Worm (Caenorhabditis elegans) whole organism, young adult: ENCODE data around the gene F56H9.9.

Experiments used
- B0019.2 ChIP-seq: fragments of 200-800 bp; sonication (Bioruptor generic); conservative IDR thresholded peaks from 2 replicates; pipeline ENCODE4 v1.3.6; 2022; ENCODE audit warnings: missing genetic modification reagents, missing genetic modification characterization, missing compliant biosample characterization
- B0035.1 ChIP-seq: sonication (generic microtip); optimal IDR thresholded peaks from 2 replicates; lab custom pipeline; 2016; ENCODE audit warnings: missing genetic modification characterization, mild to moderate bottlenecking, missing compliant biosample characterization, missing genotype, missing genetic modification reagents
- B0336.3 ChIP-seq: fragments of 200-800 bp; sonication (Bioruptor generic); IDR thresholded peaks from 2 replicates; pipeline ENCODE4 v1.3.6; 2022; ENCODE audit warnings: missing genetic modification characterization, missing compliant biosample characterization
- C17E4.6 ChIP-seq: fragments of 200-800 bp; sonication (Bioruptor generic); IDR thresholded peaks from 2 replicates; pipeline ENCODE4 v1.3.6; 2022; ENCODE audit warnings: missing genetic modification reagents, missing genetic modification characterization, missing compliant biosample characterization
- F22D6.2 ChIP-seq: sonication (generic microtip); optimal IDR thresholded peaks from 2 replicates; lab custom pipeline; 2016; ENCODE audit warnings: mild to moderate bottlenecking, missing genetic modification characterization, missing compliant biosample characterization
- F39B2.1 ChIP-seq: fragments of 200-800 bp; sonication (Bioruptor generic); IDR thresholded peaks from 2 replicates; pipeline ENCODE4 v1.3.6; 2022; ENCODE audit warnings: missing genetic modification reagents, missing genetic modification characterization, missing compliant biosample characterization
- K11D2.4 ChIP-seq: fragments of 200-800 bp; sonication (Bioruptor generic); IDR thresholded peaks from 2 replicates; pipeline ENCODE4 v1.3.6; 2022; ENCODE audit warnings: missing genetic modification reagents, missing genetic modification characterization, missing compliant biosample characterization
- K12H6.12 ChIP-seq: fragments of 200-800 bp; sonication (Bioruptor generic); optimal IDR thresholded peaks from 2 replicates; lab custom pipeline; 2018; ENCODE audit warnings: mild to moderate bottlenecking, missing genetic modification characterization, missing compliant biosample characterization
- Y67H2A.10 ChIP-seq: fragments of 200-800 bp; sonication (Bioruptor generic); conservative IDR thresholded peaks from 2 replicates; pipeline ENCODE4 v1.3.6; 2022; ENCODE audit warnings: missing genetic modification reagents, missing genetic modification characterization, missing compliant biosample characterization
- ZK185.1 ChIP-seq: sonication (generic microtip); optimal IDR thresholded peaks from 2 replicates; lab custom pipeline; 2016; ENCODE audit warnings: mild to moderate bottlenecking, missing genetic modification characterization, missing compliant biosample characterization; ENCODE audit not compliant: poor library complexity, severe bottlenecking
- aptf-3 ChIP-seq: fragments of 200-800 bp; sonication (Bioruptor generic); IDR thresholded peaks from 2 replicates; pipeline ENCODE4 v1.3.6; 2022; ENCODE audit warnings: missing genetic modification characterization, missing compliant biosample characterization
- atf-7 ChIP-seq: sonication (generic microtip); optimal IDR thresholded peaks from 2 replicates; lab custom pipeline; 2017; ENCODE audit warnings: mild to moderate bottlenecking, missing genetic modification characterization, missing compliant biosample characterization
- athp-1 ChIP-seq: sonication (generic microtip); optimal IDR thresholded peaks from 2 replicates; lab custom pipeline; 2017; ENCODE audit warnings: mild to moderate bottlenecking, missing genetic modification characterization, missing compliant biosample characterization
- attf-6 ChIP-seq: fragments of 200-800 bp; sonication (Bioruptor generic); IDR thresholded peaks from 2 replicates; pipeline ENCODE4 v1.3.6; 2022; ENCODE audit warnings: missing genetic modification reagents, missing genetic modification characterization, missing compliant biosample characterization
- cebp-1 ChIP-seq, 2 experiments: fragments of 200-800 bp in 1 of 2; sonication (Bioruptor generic) in 1 of 2; sonication (generic microtip) in 1 of 2; IDR thresholded peaks in 1 of 2; optimal IDR thresholded peaks in 1 of 2; 2 replicates each; pipeline versions ENCODE4 v1.3.6 to Lab custom; 2017 to 2022; ENCODE audit warnings: missing compliant biosample characterization in 2 of 2, missing genetic modification characterization in 2 of 2, mild to moderate bottlenecking in 1 of 2, missing genetic modification reagents in 1 of 2, moderate library complexity in 1 of 2
- cebp-2 ChIP-seq: fragments of 200-800 bp; sonication (Bioruptor generic); IDR thresholded peaks from 2 replicates; pipeline ENCODE4 v1.3.6; 2022; ENCODE audit warnings: missing genetic modification characterization, missing compliant biosample characterization
- ceh-100 ChIP-seq: fragments of 200-800 bp; sonication (Bioruptor generic); IDR thresholded peaks from 2 replicates; pipeline ENCODE4 v1.3.6; 2022; ENCODE audit warnings: missing genetic modification reagents, missing genetic modification characterization, missing compliant biosample characterization
- ceh-58 ChIP-seq: fragments of 200-800 bp; sonication (Bioruptor generic); IDR thresholded peaks from 2 replicates; pipeline ENCODE4 v1.3.6; 2022; ENCODE audit warnings: missing genetic modification characterization, missing compliant biosample characterization
- egl-44 ChIP-seq: fragments of 200-800 bp; sonication (Bioruptor generic); IDR thresholded peaks from 2 replicates; pipeline ENCODE4 v1.3.6; 2022; ENCODE audit warnings: missing genetic modification reagents, missing genetic modification characterization, missing compliant biosample characterization
- ets-4 ChIP-seq: fragments of 200-800 bp; sonication (Bioruptor generic); optimal IDR thresholded peaks from 2 replicates; lab custom pipeline; 2018; ENCODE audit warnings: mild to moderate bottlenecking, missing genetic modification characterization, missing compliant biosample characterization
- fkh-3 ChIP-seq: sonication (generic microtip); optimal IDR thresholded peaks from 2 replicates; lab custom pipeline; 2016; ENCODE audit warnings: mild to moderate bottlenecking, missing genetic modification characterization, missing compliant biosample characterization
- hsf-1 ChIP-seq: fragments of 200-800 bp; sonication (Bioruptor generic); IDR thresholded peaks from 2 replicates; pipeline ENCODE4 v1.3.6; 2022; ENCODE audit warnings: missing genetic modification reagents, missing genetic modification characterization, missing compliant biosample characterization
- let-607 ChIP-seq, 2 experiments: fragments of 200-800 bp in 1 of 2; sonication (Bioruptor generic) in 1 of 2; sonication (generic microtip) in 1 of 2; optimal IDR thresholded peaks; 2 replicates each; lab custom pipeline; 2016 to 2018; ENCODE audit warnings: mild to moderate bottlenecking in 2 of 2, missing compliant biosample characterization in 2 of 2, missing genetic modification characterization in 2 of 2, moderate library complexity in 2 of 2, missing genotype in 1 of 2
- lin-35 ChIP-seq, 3 experiments: fragments of 150-350 bp in 2 of 3; sonication (generic microtip) in 1 of 3; optimal IDR thresholded peaks; 2 replicates each; lab custom pipeline; 2014 to 2018; ENCODE audit warnings: missing biosample characterization in 3 of 3, missing genetic modification characterization in 3 of 3, missing genetic modification reagents in 3 of 3
- lsy-27 ChIP-seq: sonication (generic microtip); optimal IDR thresholded peaks from 2 replicates; lab custom pipeline; 2017; ENCODE audit warnings: missing genetic modification characterization, mild to moderate bottlenecking, missing compliant biosample characterization, antibody characterized with exemption, missing genotype, borderline replicate concordance; ENCODE audit not compliant: insufficient read depth
- mcd-1 ChIP-seq: fragments of 200-800 bp; sonication (Bioruptor generic); IDR thresholded peaks from 2 replicates; pipeline ENCODE4 v1.3.6; 2022; ENCODE audit warnings: missing genetic modification reagents, missing genetic modification characterization, missing compliant biosample characterization
- mel-28 ChIP-seq: sonication (generic microtip); optimal IDR thresholded peaks from 2 replicates; lab custom pipeline; 2016; ENCODE audit warnings: borderline replicate concordance, mild to moderate bottlenecking, missing genetic modification characterization, missing compliant biosample characterization
- mes-4 ChIP-seq: sonication (generic microtip); optimal IDR thresholded peaks from 2 replicates; lab custom pipeline; 2016; ENCODE audit warnings: missing genotype, missing genetic modification characterization, missing compliant biosample characterization
- nfya-2 ChIP-seq: fragments of 200-800 bp; sonication (Bioruptor generic); IDR thresholded peaks from 2 replicates; pipeline ENCODE4 v1.3.6; 2022; ENCODE audit warnings: missing genetic modification reagents, missing genetic modification characterization, missing compliant biosample characterization
- nhr-120 ChIP-seq: fragments of 200-800 bp; sonication (Bioruptor generic); IDR thresholded peaks from 2 replicates; pipeline ENCODE4 v1.3.6; 2022; ENCODE audit warnings: missing genetic modification characterization, missing compliant biosample characterization
- nhr-27 ChIP-seq: fragments of 200-800 bp; sonication (Bioruptor generic); optimal IDR thresholded peaks from 2 replicates; lab custom pipeline; 2018; ENCODE audit warnings: mild to moderate bottlenecking, missing genetic modification characterization, moderate library complexity, missing compliant biosample characterization
- nhr-80 ChIP-seq: sonication (generic microtip); optimal IDR thresholded peaks from 2 replicates; lab custom pipeline; 2016; ENCODE audit warnings: missing genetic modification characterization, missing compliant biosample characterization
- pha-4 ChIP-seq: fragments of 150-350 bp; sonication (generic microtip); optimal IDR thresholded peaks from 2 replicates; lab custom pipeline; 2014; ENCODE audit warnings: missing biosample characterization, missing genetic modification reagents, missing genetic modification characterization
- rcor-1 ChIP-seq: fragments of 200-800 bp; sonication (Bioruptor generic); IDR thresholded peaks from 2 replicates; pipeline ENCODE4 v1.3.6; 2022; ENCODE audit warnings: missing genetic modification reagents, missing genetic modification characterization, missing compliant biosample characterization
- repo-1 ChIP-seq: sonication (generic microtip); optimal IDR thresholded peaks from 2 replicates; lab custom pipeline; 2017; ENCODE audit warnings: mild to moderate bottlenecking, missing genetic modification characterization, missing compliant biosample characterization
- sea-2 ChIP-seq: fragments of 200-800 bp; sonication (Bioruptor generic); IDR thresholded peaks from 2 replicates; pipeline ENCODE4 v1.3.6; 2022; ENCODE audit warnings: missing genetic modification characterization, missing compliant biosample characterization
- snpc-1.1 ChIP-seq: sonication (generic microtip); optimal IDR thresholded peaks from 2 replicates; lab custom pipeline; 2017; ENCODE audit warnings: missing genetic modification characterization, mild to moderate bottlenecking, missing compliant biosample characterization, antibody characterized with exemption, moderate library complexity, missing genotype, missing genetic modification reagents; ENCODE audit not compliant: insufficient read depth
- snpc-1.3 ChIP-seq: sonication (generic microtip); optimal IDR thresholded peaks from 2 replicates; lab custom pipeline; 2017; ENCODE audit warnings: missing genetic modification characterization, mild to moderate bottlenecking, missing compliant biosample characterization, antibody characterized with exemption, moderate library complexity, missing genotype, missing genetic modification reagents; ENCODE audit not compliant: insufficient read depth
- snpc-4 ChIP-seq, 5 experiments: fragments of 150-350 bp in 1 of 5; sonication (generic microtip) in 4 of 5; optimal IDR thresholded peaks; 2 replicates each; lab custom pipeline; 2014 to 2018; ENCODE audit warnings: missing genetic modification characterization in 5 of 5, missing biosample characterization in 3 of 5, antibody characterized with exemption in 2 of 5, mild to moderate bottlenecking in 2 of 5, missing compliant biosample characterization in 2 of 5, missing genotype in 2 of 5, moderate library complexity in 2 of 5, missing genetic modification reagents in 1 of 5
- tbx-9 ChIP-seq: sonication (generic microtip); optimal IDR thresholded peaks from 2 replicates; lab custom pipeline; 2016; ENCODE audit warnings: borderline replicate concordance, missing genetic modification characterization, inconsistent platforms, missing compliant biosample characterization
- ztf-22 ChIP-seq: fragments of 200-800 bp; sonication (Bioruptor generic); optimal IDR thresholded peaks from 2 replicates; lab custom pipeline; 2018; ENCODE audit warnings: mild to moderate bottlenecking, missing genetic modification characterization, moderate library complexity, missing compliant biosample characterization
- ztf-26 ChIP-seq: sonication (generic microtip); optimal IDR thresholded peaks from 2 replicates; lab custom pipeline; 2017; ENCODE audit warnings: missing genetic modification characterization, missing compliant biosample characterization

F56H9.9 gene

DNA sequence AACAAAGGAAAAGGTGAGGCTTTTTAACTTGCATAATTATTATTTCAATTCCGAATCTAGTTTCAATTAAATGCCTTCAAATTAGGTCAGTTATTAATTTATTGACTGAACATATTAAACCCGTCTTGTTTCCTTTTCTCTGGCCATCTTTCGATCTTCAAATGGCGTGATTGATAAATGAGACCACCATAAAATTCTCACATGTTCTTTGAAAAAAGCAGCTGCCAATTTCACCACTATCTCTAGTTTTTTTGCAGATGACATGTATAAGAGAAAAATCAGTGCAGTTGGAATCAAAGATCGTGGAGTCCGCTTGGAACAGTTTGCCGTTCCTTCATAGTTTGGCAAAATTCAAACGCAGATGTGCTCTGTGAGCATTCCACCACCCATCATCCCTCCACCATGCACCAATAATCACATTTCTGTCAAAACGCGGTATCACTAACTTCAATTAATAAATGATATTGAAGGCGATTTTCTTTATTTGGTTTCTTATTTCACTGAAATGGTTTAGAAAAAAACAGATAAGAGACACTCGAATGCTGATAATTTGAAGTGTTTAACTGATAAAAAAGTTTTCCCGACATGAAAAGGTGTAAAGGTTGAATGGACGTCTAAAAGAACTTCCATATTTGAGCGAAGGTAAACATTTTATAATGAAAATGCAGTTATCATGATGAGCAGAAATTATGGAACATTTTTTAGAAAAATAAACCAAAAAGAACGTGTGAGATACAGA is 13.7 kb upstream of the F56H9.9 start:
- TF ChIP-seq ZK185.1, result peak; percentile 16
- peak; percentile 0 for TF ChIP-seq atf-7
- TF ChIP-seq ztf-22, result peak; percentile 31
- TF ChIP-seq nhr-80 (tag; lab: Kevin White, UChicago), result peak; percentile 70
- TF ChIP-seq ceh-58, result no peak
- peak; percentile 14; the same call in 1 of the 2 replicates for TF ChIP-seq rcor-1 (GFP tag; lab: Robert Waterston, UW)
- TF ChIP-seq, all 124 proteins: peak for 5

DNA sequence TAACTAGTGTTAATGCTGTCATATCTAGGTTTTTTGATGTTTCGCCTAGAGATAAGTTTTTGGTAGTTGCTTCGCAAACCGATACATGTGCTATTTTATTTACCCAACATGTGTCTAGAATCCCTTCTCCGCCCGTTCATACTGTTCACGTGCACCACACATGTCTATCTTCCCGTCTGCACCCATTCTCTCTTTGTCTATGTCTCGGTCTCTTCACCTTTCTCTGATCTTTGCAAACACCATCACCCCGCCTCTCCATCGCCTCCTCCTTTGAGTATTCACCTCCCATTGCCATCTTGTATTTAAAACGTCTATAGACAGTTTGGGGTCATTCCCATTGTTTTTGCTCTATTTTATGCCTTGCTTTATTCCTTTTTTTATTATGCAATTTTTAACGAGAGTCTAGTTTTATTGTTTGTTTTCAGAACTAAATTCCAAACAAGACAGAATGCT is 13.0 kb upstream of the F56H9.9 start, which contains the start of gene F56H9.2:
TSS of gene F56H9.2 (plus strand) at position 426 of the 453 bp plus-strand sequence.
- no peak for TF ChIP-seq tbx-9
- TF ChIP-seq nfya-2 (GFP tag; lab: Robert Waterston, UW), result no peak
- TF ChIP-seq nhr-120 (GFP tag; lab: Robert Waterston, UW), result no peak
- TF ChIP-seq atf-7, result peak; percentile 60
- TF ChIP-seq mes-4 (tag; lab: Kevin White, UChicago), result no peak
- TF ChIP-seq lsy-27, result no peak
- TF ChIP-seq sea-2 (GFP tag; lab: Robert Waterston, UW), result no peak
- peak; percentile 67 for TF ChIP-seq K12H6.12 (tag; lab: Kevin White, UChicago)
- TF ChIP-seq cebp-2 (GFP tag; lab: Robert Waterston, UW), result no peak
- TF ChIP-seq fkh-3 (tag; lab: Kevin White, UChicago), result no peak
- TF ChIP-seq F22D6.2 (tag; lab: Kevin White, UChicago), result peak; percentile 82
- TF ChIP-seq repo-1 (tag; lab: Kevin White, UChicago), result no peak
- peak; percentile 43; the same call in 1 of the 2 replicates for TF ChIP-seq mcd-1
- TF ChIP-seq ztf-26 (tag; lab: Kevin White, UChicago), result peak; percentile 76
- TF ChIP-seq lin-35 (GFP tag; optimal IDR thresholded peaks at IDR 0.05; lab: Kevin White, UChicago), result peak in 1 of 3 experiments; percentile 18
- TF ChIP-seq ZK185.1, result no peak
- TF ChIP-seq snpc-4 (GFP tag; optimal IDR thresholded peaks at IDR 0.05; lab: Kevin White, UChicago), result no peak
- TF ChIP-seq snpc-4 (tag; optimal IDR thresholded peaks at IDR 0.05; lab: Kevin White, UChicago), result peak in 1 of 4 experiments; percentile 20
- TF ChIP-seq snpc-1.3, result no peak
- TF ChIP-seq pha-4 (tag; lab: Kevin White, UChicago), result peak; percentile 39
- no peak for TF ChIP-seq cebp-1 (GFP tag; IDR thresholded peaks at IDR 0.05; lab: Robert Waterston, UW)
- peak; percentile 64 for TF ChIP-seq cebp-1 (tag; optimal IDR thresholded peaks at IDR 0.05; lab: Kevin White, UChicago)
- no peak for TF ChIP-seq B0019.2 (GFP tag; lab: Robert Waterston, UW)
- TF ChIP-seq rcor-1 (GFP tag; lab: Robert Waterston, UW), result 0 out of 2 replicates have a peak, but pooled peaks have one; percentile 21
- no peak for TF ChIP-seq nhr-27 (tag; lab: Kevin White, UChicago)
- TF ChIP-seq K11D2.4 (GFP tag; lab: Robert Waterston, UW), result peak; percentile 39; the same call in 1 of the 2 replicates
- no peak for TF ChIP-seq let-607 (tag; optimal IDR thresholded peaks at IDR 0.05; lab: Kevin White, UChicago)
- no peak for TF ChIP-seq aptf-3 (GFP tag; lab: Robert Waterston, UW)
- TF ChIP-seq B0336.3, result peak; percentile 61
- no peak for TF ChIP-seq Y67H2A.10 (GFP tag; lab: Robert Waterston, UW)
- no peak for TF ChIP-seq B0035.1 (tag; lab: Kevin White, UChicago)
- TF ChIP-seq ceh-100 (GFP tag; lab: Robert Waterston, UW), result no peak
- no peak for TF ChIP-seq athp-1
- peak; percentile 11 for TF ChIP-seq ets-4
- peak; percentile 50; the same call in 1 of the 2 replicates for TF ChIP-seq hsf-1 (GFP tag; lab: Robert Waterston, UW)
- TF ChIP-seq F39B2.1 (GFP tag; lab: Robert Waterston, UW), result no peak
- TF ChIP-seq mel-28 (tag; lab: Kevin White, UChicago), result no peak
- TF ChIP-seq snpc-1.1 (tag; lab: Kevin White, UChicago), result no peak
- no peak for TF ChIP-seq attf-6 (GFP tag; lab: Robert Waterston, UW)
- TF ChIP-seq C17E4.6 (GFP tag; lab: Robert Waterston, UW), result no peak
- TF ChIP-seq egl-44 (GFP tag; lab: Robert Waterston, UW), result no peak
